Worm (Caenorhabditis elegans) whole organism, young adult: ENCODE data around the gene R193.6.

Experiments
- ceh-27 ChIP-seq: fragments of 200-800 bp; sonication (Bioruptor generic); optimal IDR thresholded peaks from 2 replicates; lab custom pipeline; 2018; ENCODE audit warnings: mild to moderate bottlenecking, missing genetic modification characterization, moderate library complexity, missing compliant biosample characterization
- dpl-1 ChIP-seq: fragments of 150-350 bp; optimal IDR thresholded peaks from 2 replicates; lab custom pipeline; 2014; ENCODE audit warnings: missing biosample characterization, missing genetic modification reagents, missing genetic modification characterization
- ets-4 ChIP-seq: fragments of 200-800 bp; sonication (Bioruptor generic); optimal IDR thresholded peaks from 2 replicates; lab custom pipeline; 2018; ENCODE audit warnings: mild to moderate bottlenecking, missing genetic modification characterization, missing compliant biosample characterization
- him-1 ChIP-seq: sonication (generic microtip); optimal IDR thresholded peaks from 2 replicates; lab custom pipeline; 2016; ENCODE audit warnings: missing genotype, missing genetic modification reagents, missing genetic modification characterization, missing compliant biosample characterization
- lin-35 ChIP-seq, 3 experiments: fragments of 150-350 bp in 2 of 3; sonication (generic microtip) in 1 of 3; optimal IDR thresholded peaks; 2 replicates each; lab custom pipeline; 2014 to 2018; ENCODE audit warnings: missing biosample characterization in 3 of 3, missing genetic modification characterization in 3 of 3, missing genetic modification reagents in 3 of 3
- nhr-120 ChIP-seq: fragments of 200-800 bp; sonication (Bioruptor generic); IDR thresholded peaks from 2 replicates; pipeline ENCODE4 v1.3.6; 2022; ENCODE audit warnings: missing genetic modification characterization, missing compliant biosample characterization
- rpc-1 ChIP-seq, 2 experiments: fragments of 150-350 bp in 1 of 2; sonication (generic microtip) in 1 of 2; optimal IDR thresholded peaks; 2 replicates each; lab custom pipeline; 2014 to 2018; ENCODE audit warnings: missing biosample characterization in 1 of 2, missing genetic modification characterization in 1 of 2, missing genetic modification reagents in 1 of 2, missing genotype in 1 of 2
- snpc-4 ChIP-seq, 5 experiments: fragments of 150-350 bp in 1 of 5; sonication (generic microtip) in 4 of 5; optimal IDR thresholded peaks; 2 replicates each; lab custom pipeline; 2014 to 2018; ENCODE audit warnings: missing genetic modification characterization in 5 of 5, missing biosample characterization in 3 of 5, antibody characterized with exemption in 2 of 5, mild to moderate bottlenecking in 2 of 5, missing compliant biosample characterization in 2 of 5, missing genotype in 2 of 5, moderate library complexity in 2 of 5, missing genetic modification reagents in 1 of 5
- tbx-9 ChIP-seq: sonication (generic microtip); optimal IDR thresholded peaks from 2 replicates; lab custom pipeline; 2016; ENCODE audit warnings: borderline replicate concordance, missing genetic modification characterization, inconsistent platforms, missing compliant biosample characterization
- unc-62 ChIP-seq: fragments of 150-350 bp; optimal IDR thresholded peaks from 2 replicates; lab custom pipeline; 2014; ENCODE audit warnings: missing biosample characterization, missing genetic modification reagents, missing genetic modification characterization

ce11 chrX:1185474-1185873 is 36.9 kb downstream of the R193.6 start:
- TF ChIP-seq tbx-9 (tag; lab: Kevin White, UChicago) (no peak), unc-62 (GFP tag; lab: Kevin White, UChicago) (no peak), lin-35 (GFP tag; optimal IDR thresholded peaks at IDR 0.05; lab: Kevin White, UChicago) (no peak), ets-4 (no peak), snpc-4 (GFP tag; optimal IDR thresholded peaks at IDR 0.05; lab: Kevin White, UChicago) (no peak), snpc-4 (tag; optimal IDR thresholded peaks at IDR 0.05; lab: Kevin White, UChicago) (no peak), ceh-27 (GFP tag; lab: Kevin White, UChicago) (peak; percentile 85), him-1 (tag; lab: Kevin White, UChicago) (no peak), rpc-1 (optimal IDR thresholded peaks at IDR 0.05; lab: Kevin White, UChicago) (no peak), rpc-1 (tag; optimal IDR thresholded peaks at IDR 0.05; lab: Kevin White, UChicago) (no peak), dpl-1 (GFP tag; lab: Kevin White, UChicago) (no peak), nhr-120 (GFP tag; lab: Robert Waterston, UW) (no peak)
